Worm (Caenorhabditis elegans) whole organism, early embryonic: ENCODE measurements around the gene C34C12.2.

Source experiments
- ama-1 ChIP-seq: fragments of 150-350 bp; optimal IDR thresholded peaks from 2 replicates; lab custom pipeline; 2014
- ceh-13 ChIP-seq: fragments of 200-800 bp; sonication (Bioruptor generic); optimal IDR thresholded peaks from 2 replicates; lab custom pipeline; 2018; ENCODE audit warnings: mild to moderate bottlenecking, missing genetic modification characterization, missing compliant biosample characterization
- ets-7 ChIP-seq: sonication (generic microtip); optimal IDR thresholded peaks from 2 replicates; lab custom pipeline; 2016; ENCODE audit warnings: missing genotype, missing genetic modification characterization, missing compliant biosample characterization
- flt-1 ChIP-seq: fragments of 200-800 bp; sonication (Bioruptor generic); IDR thresholded peaks from 2 replicates; pipeline ENCODE4 v1.3.6; 2022; ENCODE audit warnings: missing genetic modification characterization, missing compliant biosample characterization
- hmbx-1 ChIP-seq: sonication (generic microtip); optimal IDR thresholded peaks from 2 replicates; lab custom pipeline; 2016; ENCODE audit warnings: mild to moderate bottlenecking, missing genetic modification characterization, missing compliant biosample characterization
- sea-1 ChIP-seq: fragments of 200-800 bp; sonication (Bioruptor generic); conservative IDR thresholded peaks from 2 replicates; pipeline ENCODE4 v1.3.6; 2022; ENCODE audit warnings: missing genetic modification characterization, missing compliant biosample characterization
- tbx-11 ChIP-seq: fragments of 200-800 bp; sonication (Bioruptor generic); IDR thresholded peaks from 2 replicates; pipeline ENCODE4 v1.3.6; 2022; ENCODE audit warnings: missing genetic modification characterization, missing compliant biosample characterization

DNA sequence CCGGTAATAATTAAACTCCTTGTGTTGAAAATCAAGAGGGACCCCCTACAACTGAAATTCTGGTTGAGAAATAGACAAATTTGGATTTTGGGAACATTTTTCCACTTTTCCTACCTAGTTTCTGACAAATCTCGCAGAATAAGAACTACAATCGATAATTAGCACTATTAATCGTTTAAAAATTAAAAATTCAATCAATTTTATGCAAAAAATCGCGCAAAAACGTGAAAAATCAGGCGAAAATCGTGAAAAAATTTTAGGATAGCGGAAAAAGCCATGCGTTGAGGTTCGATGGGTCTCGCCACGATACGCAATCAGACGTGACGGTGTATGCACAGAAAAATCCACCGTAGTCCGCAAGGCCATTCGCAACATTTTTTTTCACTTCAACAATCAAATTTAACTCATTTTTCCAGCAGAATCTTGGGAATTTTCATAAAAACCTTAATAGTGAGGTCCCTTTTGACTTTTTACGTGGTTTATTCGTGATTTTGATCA is 51.5 kb downstream of the C34C12.2 start, which contains the start of gene lias-1:
- TF ChIP-seq ceh-13 (GFP tag; lab: Kevin White, UChicago) (no peak), sea-1 (GFP tag; lab: Robert Waterston, UW) (no peak), flt-1 (GFP tag; lab: Robert Waterston, UW) (no peak), ets-7 (tag; lab: Kevin White, UChicago) (no peak), hmbx-1 (tag; lab: Kevin White, UChicago) (no peak), tbx-11 (GFP tag; lab: Robert Waterston, UW) (no peak), ama-1 (no peak)
